Fruit fly (Drosophila melanogaster) whole organism, embryonic: ENCODE results near the gene mats.
A peak's percentile ranks its signal among the peaks of the same experiment; 100 is the strongest.

ENCODE experiments used
- Ada2b ChIP-seq: fragments of 200-800 bp; sonication (Bioruptor generic); IDR thresholded peaks from 2 replicates; pipeline ENCODE4 v1.3.6; 2022; ENCODE audit warnings: missing biosample characterization, missing genetic modification characterization
- CG1024 ChIP-seq: fragments of 200-800 bp; sonication (Bioruptor generic); IDR thresholded peaks from 2 replicates; pipeline ENCODE4 v1.3.6; 2022; ENCODE audit warnings: missing biosample characterization, missing genetic modification characterization
- CG10543 ChIP-seq: fragments of 200-800 bp; sonication (Bioruptor generic); optimal IDR thresholded peaks from 3 replicates; lab custom pipeline; 2017; ENCODE audit warnings: missing biosample characterization, mild to moderate bottlenecking, missing genetic modification characterization, moderate library complexity
- CG11398 ChIP-seq: fragments of 200-800 bp; sonication (Bioruptor generic); optimal IDR thresholded peaks from 2 replicates; lab custom pipeline; 2016; ENCODE audit warnings: missing biosample characterization, missing genetic modification characterization
- CG12104 ChIP-seq: fragments of 200-800 bp; sonication (Bioruptor generic); optimal IDR thresholded peaks from 3 replicates; lab custom pipeline; 2016; ENCODE audit warnings: missing biosample characterization, missing genetic modification characterization
- CG12659 ChIP-seq: fragments of 200-800 bp; sonication (Bioruptor generic); optimal IDR thresholded peaks from 3 replicates; lab custom pipeline; 2017; ENCODE audit warnings: mild to moderate bottlenecking, missing biosample characterization, missing genetic modification reagents, missing genetic modification characterization
- CG14667 ChIP-seq: fragments of 200-800 bp; sonication (Bioruptor generic); IDR thresholded peaks from 2 replicates; pipeline ENCODE4 v1.3.6; 2022; ENCODE audit warnings: missing biosample characterization, missing genetic modification characterization
- CG14710 ChIP-seq: fragments of 200-800 bp; sonication (Bioruptor generic); optimal IDR thresholded peaks from 3 replicates; lab custom pipeline; 2019; ENCODE audit warnings: missing biosample characterization, mild to moderate bottlenecking, missing genetic modification characterization, moderate library complexity
- CG16779 ChIP-seq: fragments of 200-800 bp; sonication (Bioruptor generic); IDR thresholded peaks from 2 replicates; pipeline ENCODE4 v1.3.6; 2022; ENCODE audit warnings: missing biosample characterization, missing genetic modification characterization
- CG18764 ChIP-seq: fragments of 200-800 bp; sonication (Bioruptor generic); optimal IDR thresholded peaks from 3 replicates; lab custom pipeline; 2016; ENCODE audit warnings: missing biosample characterization, missing genetic modification characterization
- CG31441 ChIP-seq: fragments of 200-800 bp; sonication (Bioruptor generic); IDR thresholded peaks from 2 replicates; pipeline ENCODE4 v1.3.6; 2022; ENCODE audit warnings: missing biosample characterization, missing genetic modification characterization
- CG33213 ChIP-seq: fragments of 200-800 bp; sonication (Bioruptor generic); optimal IDR thresholded peaks from 3 replicates; lab custom pipeline; 2016; ENCODE audit warnings: missing biosample characterization, missing genetic modification characterization
- CG33557 ChIP-seq: fragments of 200-800 bp; sonication (Bioruptor generic); optimal IDR thresholded peaks from 2 replicates; lab custom pipeline; 2019; ENCODE audit warnings: missing biosample characterization, mild to moderate bottlenecking, missing genetic modification characterization, moderate library complexity
- CG4617 ChIP-seq: fragments of 200-800 bp; sonication (Bioruptor generic); optimal IDR thresholded peaks from 3 replicates; lab custom pipeline; 2016; ENCODE audit warnings: missing biosample characterization, missing genetic modification characterization, borderline replicate concordance
- CG6254 ChIP-seq: fragments of 200-800 bp; sonication (Bioruptor generic); optimal IDR thresholded peaks from 3 replicates; lab custom pipeline; 2017; ENCODE audit warnings: mild to moderate bottlenecking, missing biosample characterization, missing genetic modification reagents, missing genetic modification characterization
- CG6654 ChIP-seq: fragments of 200-800 bp; sonication (Bioruptor generic); optimal IDR thresholded peaks from 2 replicates; lab custom pipeline; 2017; ENCODE audit warnings: missing biosample characterization, mild to moderate bottlenecking, missing genetic modification characterization
- CG6813 ChIP-seq: fragments of 200-800 bp; sonication (Bioruptor generic); optimal IDR thresholded peaks from 2 replicates; lab custom pipeline; 2017; ENCODE audit warnings: missing biosample characterization, missing genetic modification characterization, mild to moderate bottlenecking, moderate library complexity, missing genetic modification reagents
- CG7745 ChIP-seq: fragments of 200-800 bp; sonication (Bioruptor generic); optimal IDR thresholded peaks from 2 replicates; lab custom pipeline; 2018; ENCODE audit warnings: missing biosample characterization, mild to moderate bottlenecking, missing genetic modification characterization, moderate library complexity
- CG7839 ChIP-seq: fragments of 200-800 bp; sonication (Bioruptor generic); optimal IDR thresholded peaks from 3 replicates; lab custom pipeline; 2018; ENCODE audit warnings: missing biosample characterization, mild to moderate bottlenecking, missing genetic modification characterization, moderate library complexity
- Dfd ChIP-seq, 2 experiments: fragments of >200 bp; optimal IDR thresholded peaks; 2 replicates each; lab custom pipeline; 2017; ENCODE audit warnings: missing biosample characterization in 2 of 2, missing genetic modification characterization in 2 of 2
- Elba2 ChIP-seq: fragments of 200-800 bp; sonication (Bioruptor generic); optimal IDR thresholded peaks from 3 replicates; lab custom pipeline; 2016; ENCODE audit warnings: missing biosample characterization, missing genetic modification characterization
- Fer1 ChIP-seq: fragments of 200-800 bp; sonication (Bioruptor generic); optimal IDR thresholded peaks from 2 replicates; lab custom pipeline; 2017; ENCODE audit warnings: missing biosample characterization, mild to moderate bottlenecking, missing genetic modification characterization
- Fer3 ChIP-seq: fragments of 200-800 bp; sonication (Bioruptor generic); optimal IDR thresholded peaks from 2 replicates; lab custom pipeline; 2018; ENCODE audit warnings: missing biosample characterization, mild to moderate bottlenecking, missing genetic modification characterization, moderate library complexity
- H15 ChIP-seq: fragments of 200-800 bp; sonication (Bioruptor generic); IDR thresholded peaks from 3 replicates; pipeline ENCODE4 v1.3.6; 2022; ENCODE audit warnings: missing biosample characterization, missing genetic modification characterization
- HLH54F ChIP-seq: fragments of 200-800 bp; sonication (Bioruptor generic); optimal IDR thresholded peaks from 3 replicates; lab custom pipeline; 2016; ENCODE audit warnings: missing biosample characterization, missing genetic modification characterization
- Hey ChIP-seq: fragments of 200-800 bp; sonication (Bioruptor generic); optimal IDR thresholded peaks from 3 replicates; lab custom pipeline; 2018; ENCODE audit warnings: missing biosample characterization, mild to moderate bottlenecking, missing genetic modification characterization
- Nf-YB ChIP-seq: fragments of 200-800 bp; sonication (Bioruptor generic); optimal IDR thresholded peaks from 3 replicates; lab custom pipeline; 2019; ENCODE audit warnings: missing biosample characterization, mild to moderate bottlenecking, missing genetic modification characterization, moderate library complexity
- Sox102F ChIP-seq: fragments of 200-800 bp; sonication (Bioruptor generic); optimal IDR thresholded peaks from 2 replicates; lab custom pipeline; 2018; ENCODE audit warnings: missing biosample characterization, mild to moderate bottlenecking, missing genetic modification characterization, moderate library complexity
- TFAM ChIP-seq: fragments of 200-800 bp; sonication (Bioruptor generic); optimal IDR thresholded peaks from 2 replicates; lab custom pipeline; 2017; ENCODE audit warnings: missing biosample characterization, missing genetic modification characterization, inconsistent platforms
- ac ChIP-seq: fragments of 200-800 bp; sonication (Bioruptor generic); optimal IDR thresholded peaks from 3 replicates; lab custom pipeline; 2017; ENCODE audit warnings: missing biosample characterization, mild to moderate bottlenecking, missing genetic modification characterization
- amos ChIP-seq: fragments of 200-800 bp; sonication (Bioruptor generic); IDR thresholded peaks from 2 replicates; pipeline ENCODE4 v1.3.6; 2022; ENCODE audit warnings: missing biosample characterization, missing genetic modification characterization; ENCODE audit not compliant: partially characterized antibody
- bab2 ChIP-seq: fragments of 200-800 bp; sonication (Bioruptor generic); optimal IDR thresholded peaks from 2 replicates; lab custom pipeline; 2016; ENCODE audit warnings: missing biosample characterization, missing genetic modification characterization
- cato ChIP-seq: fragments of 200-800 bp; sonication (Bioruptor generic); optimal IDR thresholded peaks from 2 replicates; lab custom pipeline; 2016; ENCODE audit warnings: missing biosample characterization, missing genetic modification characterization, borderline replicate concordance
- chif ChIP-seq, 2 experiments: fragments of 200-800 bp; sonication (Bioruptor generic); optimal IDR thresholded peaks; 3 replicates each; lab custom pipeline; 2016; ENCODE audit warnings: missing biosample characterization in 2 of 2, missing genetic modification characterization in 2 of 2
- fru ChIP-seq: fragments of >200 bp; optimal IDR thresholded peaks from 2 replicates; lab custom pipeline; 2017
- ind ChIP-seq: fragments of 200-800 bp; sonication (Bioruptor generic); optimal IDR thresholded peaks from 3 replicates; lab custom pipeline; 2016; ENCODE audit warnings: missing biosample characterization, missing genetic modification characterization
- jing ChIP-seq: fragments of 200-800 bp; sonication (Bioruptor generic); optimal IDR thresholded peaks from 2 replicates; lab custom pipeline; 2018; ENCODE audit warnings: missing biosample characterization, mild to moderate bottlenecking, missing genetic modification characterization
- lilli ChIP-seq: fragments of 200-800 bp; sonication (Bioruptor generic); optimal IDR thresholded peaks from 3 replicates; lab custom pipeline; 2016; ENCODE audit warnings: missing biosample characterization, missing genetic modification characterization
- lov ChIP-seq, 2 experiments: fragments of 200-800 bp in 1 of 2; fragments of >200 bp in 1 of 2; sonication (Bioruptor generic) in 1 of 2; IDR thresholded peaks in 1 of 2; optimal IDR thresholded peaks in 1 of 2; 2 replicates in 1 of 2; 3 replicates in 1 of 2; pipeline versions ENCODE4 v1.3.6 to Lab custom; 2017 to 2022; ENCODE audit warnings: missing biosample characterization in 1 of 2, missing genetic modification characterization in 1 of 2
- nerfin-1 ChIP-seq: fragments of 200-800 bp; sonication (Bioruptor generic); optimal IDR thresholded peaks from 3 replicates; lab custom pipeline; 2019; ENCODE audit warnings: missing biosample characterization, mild to moderate bottlenecking, missing genetic modification characterization, moderate library complexity
- odd ChIP-seq: fragments of 200-800 bp; sonication (Bioruptor generic); optimal IDR thresholded peaks from 2 replicates; lab custom pipeline; 2017; ENCODE audit warnings: missing biosample characterization, mild to moderate bottlenecking, missing genetic modification characterization
- pros ChIP-seq: fragments of 200-800 bp; sonication (Bioruptor generic); optimal IDR thresholded peaks from 3 replicates; lab custom pipeline; 2019; ENCODE audit warnings: missing biosample characterization, mild to moderate bottlenecking, missing genetic modification characterization, moderate library complexity
- pzg ChIP-seq: fragments of 200-800 bp; sonication (Bioruptor generic); optimal IDR thresholded peaks from 3 replicates; lab custom pipeline; 2018; ENCODE audit warnings: missing biosample characterization, mild to moderate bottlenecking, missing genetic modification characterization, moderate library complexity
- row ChIP-seq: fragments of 200-800 bp; sonication (Bioruptor generic); IDR thresholded peaks from 3 replicates; pipeline ENCODE4 v1.3.6; 2022; ENCODE audit warnings: missing biosample characterization, missing genetic modification characterization
- salm ChIP-seq: fragments of 200-800 bp; sonication (Bioruptor generic); optimal IDR thresholded peaks from 2 replicates; lab custom pipeline; 2018; ENCODE audit warnings: missing biosample characterization, mild to moderate bottlenecking, missing genetic modification characterization
- tio ChIP-seq: fragments of 200-800 bp; sonication (Bioruptor generic); optimal IDR thresholded peaks from 2 replicates; lab custom pipeline; 2017; ENCODE audit warnings: missing biosample characterization, missing genetic modification characterization, inconsistent platforms
- ttk ChIP-seq: fragments of 200-800 bp; sonication (Bioruptor generic); IDR thresholded peaks from 2 replicates; pipeline ENCODE4 v2.1.2; 2022; ENCODE audit warnings: missing biosample characterization, missing genetic modification characterization
- wek ChIP-seq: fragments of 200-800 bp; sonication (Bioruptor generic); optimal IDR thresholded peaks from 3 replicates; lab custom pipeline; 2018; ENCODE audit warnings: missing biosample characterization, mild to moderate bottlenecking, missing genetic modification characterization, moderate library complexity
- zen ChIP-seq: fragments of 200-800 bp; sonication (Bioruptor generic); optimal IDR thresholded peaks from 3 replicates; lab custom pipeline; 2018; ENCODE audit warnings: missing biosample characterization, mild to moderate bottlenecking, missing genetic modification characterization, moderate library complexity
- zf30C ChIP-seq: fragments of 200-800 bp; sonication (Bioruptor generic); optimal IDR thresholded peaks from 3 replicates; lab custom pipeline; 2018; ENCODE audit warnings: missing biosample characterization, mild to moderate bottlenecking, missing genetic modification characterization

Gene mats

DNA sequence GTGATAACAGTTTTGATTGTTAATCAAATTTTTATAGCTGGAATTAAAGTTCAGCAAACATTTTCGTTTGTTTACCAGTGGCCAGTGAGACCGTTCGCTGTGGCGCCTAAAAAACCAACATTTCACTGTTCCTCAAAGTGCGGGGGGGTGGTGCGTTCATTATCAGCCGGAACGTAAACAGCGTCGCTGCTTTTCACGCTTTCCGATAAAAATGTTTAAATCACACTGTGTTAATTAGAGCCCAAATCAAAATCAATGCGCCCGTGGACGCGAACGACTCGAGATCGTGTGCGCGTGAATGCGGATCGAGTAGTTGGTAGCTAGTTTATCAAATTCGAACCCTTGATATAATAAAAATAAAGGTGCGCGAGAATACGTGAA, 26.9 kb downstream of the mats start, which contains the start of gene CG34376 (continued):
- TF ChIP-seq CG31441 (GFP tag; lab: Robert Waterston, UW) (peak; percentile 97), CG16779 (GFP tag; lab: Robert Waterston, UW) (no peak), Ada2b (peak; percentile 48), CG10543 (GFP tag; lab: Kevin White, UChicago) (peak; percentile 77), wek (GFP tag; lab: Kevin White, UChicago) (no peak), CG6654 (GFP tag; lab: Kevin White, UChicago) (no peak), CG14667 (GFP tag; lab: Robert Waterston, UW) (no peak), odd (GFP tag; lab: Kevin White, UChicago) (peak; percentile 29), CG7839 (no peak), CG6254 (GFP tag; lab: Kevin White, UChicago) (peak; percentile 17), CG18764 (peak; percentile 40), CG12104 (GFP tag; lab: Kevin White, UChicago) (peak; percentile 2), bab2 (GFP tag; lab: Kevin White, UChicago) (no peak), chif (GFP tag; optimal IDR thresholded peaks at IDR 0.05; lab: Kevin White, UChicago) (no peak), CG1024 (GFP tag; lab: Robert Waterston, UW) (0 out of 2 replicates have a peak, but pooled peaks have one; percentile 5), TFAM (GFP tag; lab: Kevin White, UChicago) (no peak), lilli (GFP tag; lab: Kevin White, UChicago) (no peak), jing (GFP tag; lab: Kevin White, UChicago) (no peak), ttk (GFP tag; lab: Robert Waterston, UW) (peak; percentile 35; the same call in 1 of the 2 replicates), fru (no peak), CG6813 (peak; percentile 45), H15 (GFP tag; lab: Robert Waterston, UW) (no peak), salm (peak; percentile 27), pzg (GFP tag; lab: Kevin White, UChicago) (peak; percentile 68), Sox102F (GFP tag; lab: Kevin White, UChicago) (peak; percentile 35), Fer3 (no peak), CG33213 (peak; percentile 36), Nf-YB (GFP tag; lab: Kevin White, UChicago) (no peak), lov (optimal IDR thresholded peaks at IDR 0.05; lab: Kevin White, UChicago) (no peak), lov (GFP tag; IDR thresholded peaks at IDR 0.05; lab: Robert Waterston, UW) (0 out of 3 replicates have a peak, but pooled peaks have one; percentile 45), Elba2 (GFP tag; lab: Kevin White, UChicago) (no peak), amos (GFP tag; lab: Robert Waterston, UW) (peak; percentile 36; the same call in 1 of the 2 replicates), CG11398 (GFP tag; lab: Kevin White, UChicago) (no peak), cato (GFP tag; lab: Kevin White, UChicago) (no peak), Fer1 (GFP tag; lab: Kevin White, UChicago) (peak; percentile 17), CG14710 (tag; lab: Kevin White, UChicago) (peak; percentile 72), tio (GFP tag; lab: Kevin White, UChicago) (no peak), zf30C (GFP tag; lab: Kevin White, UChicago) (no peak), CG7745 (no peak), pros (GFP tag; lab: Kevin White, UChicago) (no peak), zen (tag; lab: Kevin White, UChicago) (no peak), ind (no peak), HLH54F (GFP tag; lab: Kevin White, UChicago) (no peak), nerfin-1 (tag; lab: Kevin White, UChicago) (peak; percentile 34), CG33557 (GFP tag; lab: Kevin White, UChicago) (no peak), Hey (no peak), ac (GFP tag; lab: Kevin White, UChicago) (no peak), CG4617 (GFP tag; lab: Kevin White, UChicago) (peak; percentile 4), Dfd (GFP tag; optimal IDR thresholded peaks at IDR 0.05; lab: Kevin White, UChicago) (no peak), CG12659 (GFP tag; lab: Kevin White, UChicago) (peak; percentile 64), row (GFP tag; lab: Robert Waterston, UW) (peak; percentile 57)
